Worm (Caenorhabditis elegans) whole organism, L4 larva: ENCODE data around the gene Y113G7A.13.

Source experiments
- F10B5.3 ChIP-seq: sonication (generic microtip); optimal IDR thresholded peaks from 2 replicates; lab custom pipeline; 2016; ENCODE audit warnings: mild to moderate bottlenecking, missing genetic modification characterization, missing compliant biosample characterization
- F26F4.8 ChIP-seq: fragments of 200-800 bp; sonication (Bioruptor generic); conservative IDR thresholded peaks from 2 replicates; pipeline ENCODE4 v1.3.6; 2022; ENCODE audit warnings: missing genetic modification characterization, missing compliant biosample characterization
- F37D6.2 ChIP-seq: sonication (generic microtip); optimal IDR thresholded peaks from 2 replicates; lab custom pipeline; 2016; ENCODE audit warnings: mild to moderate bottlenecking, missing genetic modification characterization, missing compliant biosample characterization
- Y48G9A.11 ChIP-seq: fragments of 200-800 bp; sonication (Bioruptor generic); IDR thresholded peaks from 2 replicates; pipeline ENCODE4 v1.3.6; 2022; ENCODE audit warnings: missing genetic modification reagents, missing genetic modification characterization, missing compliant biosample characterization
- Y75B8A.6 ChIP-seq: fragments of 200-800 bp; sonication (Bioruptor generic); IDR thresholded peaks from 2 replicates; pipeline ENCODE4 v1.3.6; 2022; ENCODE audit warnings: missing genetic modification reagents, missing genetic modification characterization, missing compliant biosample characterization
- ZK546.5 ChIP-seq, 2 experiments: sonication (generic microtip); optimal IDR thresholded peaks; 2 replicates each; lab custom pipeline; 2017; ENCODE audit warnings: missing biosample characterization in 2 of 2, missing genetic modification characterization in 2 of 2
- aha-1 ChIP-seq: fragments of 150-350 bp; peaks from one replicate; lab custom pipeline; 2014; ENCODE audit warnings: missing biosample characterization, missing genetic modification characterization
- aly-2 ChIP-seq: sonication (generic microtip); optimal IDR thresholded peaks from 2 replicates; lab custom pipeline; 2018; ENCODE audit warnings: missing biosample characterization, missing genetic modification characterization
- attf-4 ChIP-seq: sonication (generic microtip); optimal IDR thresholded peaks from 3 replicates; lab custom pipeline; 2017; ENCODE audit warnings: missing biosample characterization, missing genetic modification characterization
- ceh-20 ChIP-seq: fragments of 200-800 bp; sonication (Bioruptor generic); IDR thresholded peaks from 2 replicates; pipeline ENCODE4 v1.3.6; 2022; ENCODE audit warnings: missing genetic modification reagents, missing genetic modification characterization, missing compliant biosample characterization
- ceh-28 ChIP-seq: fragments of 150-350 bp; optimal IDR thresholded peaks from 2 replicates; lab custom pipeline; 2014; ENCODE audit warnings: missing biosample characterization, missing genetic modification reagents, missing genetic modification characterization
- ceh-32 ChIP-seq: sonication (generic microtip); optimal IDR thresholded peaks from 2 replicates; lab custom pipeline; 2016; ENCODE audit warnings: mild to moderate bottlenecking, missing genetic modification characterization, missing compliant biosample characterization; ENCODE audit not compliant: poor library complexity
- ceh-44 ChIP-seq: fragments of 200-800 bp; sonication (Bioruptor generic); IDR thresholded peaks from 2 replicates; pipeline ENCODE4 v1.3.6; 2022; ENCODE audit warnings: missing genetic modification reagents, missing genetic modification characterization, missing compliant biosample characterization
- ctbp-1 ChIP-seq: fragments of 200-800 bp; sonication (Bioruptor generic); IDR thresholded peaks from 2 replicates; pipeline ENCODE4 v1.3.6; 2022; ENCODE audit warnings: missing genetic modification reagents, missing genetic modification characterization, missing compliant biosample characterization
- daf-19 ChIP-seq: fragments of 200-800 bp; sonication (Bioruptor generic); conservative IDR thresholded peaks from 2 replicates; pipeline ENCODE4 v1.3.6; 2022; ENCODE audit warnings: missing genetic modification characterization, missing compliant biosample characterization
- dmd-8 ChIP-seq: fragments of 200-800 bp; sonication (Bioruptor generic); IDR thresholded peaks from 2 replicates; pipeline ENCODE4 v1.3.6; 2022; ENCODE audit warnings: missing genetic modification characterization, missing compliant biosample characterization
- duxl-1 ChIP-seq: sonication (generic microtip); optimal IDR thresholded peaks from 2 replicates; lab custom pipeline; 2016; ENCODE audit warnings: mild to moderate bottlenecking, missing genetic modification characterization, moderate library complexity, missing compliant biosample characterization; ENCODE audit not compliant: poor library complexity
- dve-1 ChIP-seq: sonication (generic microtip); optimal IDR thresholded peaks from 2 replicates; lab custom pipeline; 2017; ENCODE audit warnings: antibody characterized with exemption, mild to moderate bottlenecking, missing genetic modification characterization, missing compliant biosample characterization; ENCODE audit not compliant: insufficient read depth
- egl-27 ChIP-seq: sonication (generic microtip); optimal IDR thresholded peaks from 3 replicates; lab custom pipeline; 2017; ENCODE audit warnings: missing biosample characterization, missing genetic modification reagents, missing genetic modification characterization
- gei-8 ChIP-seq: fragments of 200-800 bp; sonication (Bioruptor generic); optimal IDR thresholded peaks from 2 replicates; lab custom pipeline; 2018; ENCODE audit warnings: mild to moderate bottlenecking, missing genetic modification characterization, missing compliant biosample characterization
- hif-1 ChIP-seq, 2 experiments: sonication (generic microtip); optimal IDR thresholded peaks; 2 replicates each; lab custom pipeline; 2016 to 2017; ENCODE audit warnings: missing compliant biosample characterization in 2 of 2, missing genetic modification characterization in 2 of 2, missing genetic modification reagents in 2 of 2, missing genotype in 2 of 2, mild to moderate bottlenecking in 1 of 2
- hlh-11 ChIP-seq: fragments of 200-800 bp; sonication (Bioruptor generic); optimal IDR thresholded peaks from 2 replicates; lab custom pipeline; 2018; ENCODE audit warnings: mild to moderate bottlenecking, missing genetic modification characterization, missing compliant biosample characterization
- hmg-1.1 ChIP-seq: fragments of 200-800 bp; sonication (Bioruptor generic); IDR thresholded peaks from 2 replicates; pipeline ENCODE4 v1.3.6; 2022; ENCODE audit warnings: missing genetic modification reagents, missing genetic modification characterization, missing compliant biosample characterization
- jun-1 ChIP-seq: fragments of 150-350 bp; optimal IDR thresholded peaks from 2 replicates; lab custom pipeline; 2014; ENCODE audit warnings: missing biosample characterization, missing genetic modification reagents, missing genetic modification characterization
- lim-7 ChIP-seq: fragments of 200-800 bp; sonication (Bioruptor generic); IDR thresholded peaks from 2 replicates; pipeline ENCODE4 v1.3.6; 2022; ENCODE audit warnings: missing genetic modification characterization, missing compliant biosample characterization
- lin-1 ChIP-seq: fragments of 200-800 bp; sonication (Bioruptor generic); IDR thresholded peaks from 2 replicates; pipeline ENCODE4 v1.3.6; 2022; ENCODE audit warnings: missing genetic modification reagents, missing genetic modification characterization, missing compliant biosample characterization
- lin-13 ChIP-seq: fragments of 150-350 bp; optimal IDR thresholded peaks from 2 replicates; lab custom pipeline; 2014; ENCODE audit warnings: missing biosample characterization, missing genetic modification reagents, missing genetic modification characterization
- lin-39 ChIP-seq: fragments of 150-350 bp; optimal IDR thresholded peaks from 2 replicates; lab custom pipeline; 2014; ENCODE audit warnings: missing biosample characterization, missing genetic modification reagents, missing genetic modification characterization
- madf-5 ChIP-seq, 2 experiments: fragments of 200-800 bp; sonication (Bioruptor generic); IDR thresholded peaks; 2 replicates each; pipeline ENCODE4 v1.3.6; 2022; ENCODE audit warnings: missing compliant biosample characterization in 2 of 2, missing genetic modification characterization in 2 of 2
- mdl-1 ChIP-seq, 2 experiments: fragments of 150-350 bp in 1 of 2; sonication (generic microtip) in 1 of 2; optimal IDR thresholded peaks; 2 replicates each; lab custom pipeline; 2014 to 2017; ENCODE audit warnings: missing biosample characterization in 2 of 2, missing genetic modification characterization in 2 of 2
- mep-1 ChIP-seq: fragments of 150-350 bp; sonication (generic microtip); optimal IDR thresholded peaks from 3 replicates; lab custom pipeline; 2014; ENCODE audit warnings: missing biosample characterization, missing genetic modification characterization
- mxl-2 ChIP-seq: fragments of 200-800 bp; sonication (Bioruptor generic); conservative IDR thresholded peaks from 2 replicates; pipeline ENCODE4 v1.3.6; 2022; ENCODE audit warnings: missing genetic modification reagents, missing genetic modification characterization, missing compliant biosample characterization
- nhr-10 ChIP-seq: fragments of 150-350 bp; optimal IDR thresholded peaks from 2 replicates; lab custom pipeline; 2014; ENCODE audit warnings: missing biosample characterization, missing genetic modification characterization
- nhr-237 ChIP-seq: sonication (generic microtip); optimal IDR thresholded peaks from 2 replicates; lab custom pipeline; 2017; ENCODE audit warnings: missing biosample characterization, missing genetic modification characterization
- nhr-25 ChIP-seq: sonication (generic microtip); optimal IDR thresholded peaks from 2 replicates; lab custom pipeline; 2017; ENCODE audit warnings: missing genetic modification characterization, mild to moderate bottlenecking, missing compliant biosample characterization, antibody characterized with exemption, moderate library complexity, borderline replicate concordance; ENCODE audit not compliant: insufficient read depth
- nhr-6 ChIP-seq: fragments of 150-350 bp; optimal IDR thresholded peaks from 2 replicates; lab custom pipeline; 2014; ENCODE audit warnings: missing biosample characterization, missing genetic modification characterization
- php-3 ChIP-seq: fragments of 200-800 bp; sonication (Bioruptor generic); IDR thresholded peaks from 2 replicates; pipeline ENCODE4 v1.3.6; 2022; ENCODE audit warnings: missing genetic modification reagents, missing genetic modification characterization, missing compliant biosample characterization
- saeg-2 ChIP-seq: fragments of 200-800 bp; sonication (Bioruptor generic); IDR thresholded peaks from 2 replicates; pipeline ENCODE4 v1.3.6; 2022; ENCODE audit warnings: missing genetic modification reagents, missing genetic modification characterization, missing compliant biosample characterization
- skn-1 ChIP-seq: fragments of 150-350 bp; optimal IDR thresholded peaks from 2 replicates; lab custom pipeline; 2014; ENCODE audit warnings: missing biosample characterization, missing genetic modification characterization
- spr-1 ChIP-seq: sonication (generic microtip); optimal IDR thresholded peaks from 2 replicates; lab custom pipeline; 2016; ENCODE audit warnings: mild to moderate bottlenecking, missing genetic modification characterization, missing compliant biosample characterization
- spr-3 ChIP-seq: fragments of 200-800 bp; sonication (Bioruptor generic); optimal IDR thresholded peaks from 2 replicates; lab custom pipeline; 2018; ENCODE audit warnings: mild to moderate bottlenecking, missing genetic modification characterization, missing compliant biosample characterization
- tag-97 ChIP-seq: fragments of 200-800 bp; sonication (Bioruptor generic); IDR thresholded peaks from 2 replicates; pipeline ENCODE4 v1.3.6; 2022; ENCODE audit warnings: missing genetic modification characterization, missing compliant biosample characterization
- tra-1 ChIP-seq: fragments of 200-800 bp; sonication (Bioruptor generic); IDR thresholded peaks from 2 replicates; pipeline ENCODE4 v1.3.6; 2022; ENCODE audit warnings: missing genetic modification reagents, missing genetic modification characterization, missing compliant biosample characterization
- unc-39 ChIP-seq: sonication (generic microtip); optimal IDR thresholded peaks from 2 replicates; lab custom pipeline; 2017; ENCODE audit warnings: missing biosample characterization, missing genetic modification characterization
- unc-62 ChIP-seq, 3 experiments: fragments of 150-350 bp in 1 of 3; sonication (generic microtip); optimal IDR thresholded peaks in 2 of 3; peaks in 1 of 3; 1 replicate in 1 of 3; 2 replicates in 2 of 3; lab custom pipeline; 2014 to 2017; ENCODE audit warnings: missing biosample characterization in 3 of 3, missing genetic modification characterization in 3 of 3, missing genetic modification reagents in 3 of 3, missing genotype in 1 of 3
- zag-1 ChIP-seq: fragments of 150-350 bp; optimal IDR thresholded peaks from 2 replicates; lab custom pipeline; 2014; ENCODE audit warnings: missing biosample characterization, missing genetic modification characterization
- zfp-3 ChIP-seq: fragments of 200-800 bp; sonication (Bioruptor generic); conservative IDR thresholded peaks from 2 replicates; pipeline ENCODE4 v1.3.6; 2022; ENCODE audit warnings: missing genetic modification reagents, missing genetic modification characterization, missing compliant biosample characterization
- zip-11 ChIP-seq: fragments of 200-800 bp; sonication (Bioruptor generic); IDR thresholded peaks from 2 replicates; pipeline ENCODE4 v1.3.6; 2022; ENCODE audit warnings: missing genetic modification characterization, missing compliant biosample characterization
- ztf-11 ChIP-seq: fragments of 150-350 bp; optimal IDR thresholded peaks from 2 replicates; lab custom pipeline; 2014; ENCODE audit warnings: missing biosample characterization, missing genetic modification characterization
- ztf-7 ChIP-seq: fragments of 150-350 bp; optimal IDR thresholded peaks from 2 replicates; lab custom pipeline; 2014; ENCODE audit warnings: missing biosample characterization, missing genetic modification characterization

Gene Y113G7A.13

ce11 chrV:20163105-20163449, 15.1 kb downstream of the Y113G7A.13 start (continued):
- peak; percentile 56; the same call in 1 of the 2 replicates for TF ChIP-seq saeg-2
- no peak for TF ChIP-seq attf-4 (tag; lab: Kevin White, UChicago)
- TF ChIP-seq ZK546.5 (tag; optimal IDR thresholded peaks at IDR 0.05; lab: Kevin White, UChicago) = no peak
- TF ChIP-seq ztf-7 (tag; lab: Kevin White, UChicago) = no peak
- TF ChIP-seq zip-11 (GFP tag; lab: Robert Waterston, UW) = no peak
- no peak for TF ChIP-seq madf-5 (GFP tag; IDR thresholded peaks at IDR 0.05; lab: Robert Waterston, UW)
- no peak for TF ChIP-seq ceh-44 (GFP tag; lab: Robert Waterston, UW)
- TF ChIP-seq aha-1 = peak; percentile 38
- TF ChIP-seq nhr-10 (tag; lab: Kevin White, UChicago) = peak; percentile 7
- TF ChIP-seq lin-1 (GFP tag; lab: Robert Waterston, UW) = peak; percentile 46; the same call in 1 of the 2 replicates
- TF ChIP-seq mdl-1 (tag; optimal IDR thresholded peaks at IDR 0.05; lab: Kevin White, UChicago) = no peak
- TF ChIP-seq skn-1 (tag; lab: Kevin White, UChicago) = no peak
- TF ChIP-seq F10B5.3 (tag; lab: Kevin White, UChicago) = no peak
- TF ChIP-seq tag-97 (GFP tag; lab: Robert Waterston, UW) = no peak
- no peak for TF ChIP-seq nhr-237
- no peak for TF ChIP-seq Y75B8A.6 (GFP tag; lab: Robert Waterston, UW)
- no peak for TF ChIP-seq F26F4.8 (GFP tag; lab: Robert Waterston, UW)
- no peak for TF ChIP-seq F37D6.2 (tag; lab: Kevin White, UChicago)
- no peak for TF ChIP-seq mxl-2 (GFP tag; lab: Robert Waterston, UW)
- TF ChIP-seq spr-1 (tag; lab: Kevin White, UChicago) = no peak
- TF ChIP-seq ceh-32 (tag; lab: Kevin White, UChicago) = no peak
- no peak for TF ChIP-seq unc-39 (tag; lab: Kevin White, UChicago)
- TF ChIP-seq ctbp-1 (GFP tag; lab: Robert Waterston, UW) = 0 out of 2 replicates have a peak, but pooled peaks have one; percentile 10
- TF ChIP-seq dmd-8 = no peak
- TF ChIP-seq lim-7 (GFP tag; lab: Robert Waterston, UW) = 0 out of 2 replicates have a peak, but pooled peaks have one; percentile 23
- no peak for TF ChIP-seq ceh-28 (tag; lab: Kevin White, UChicago)
- TF ChIP-seq unc-62 (GFP tag; optimal IDR thresholded peaks at IDR 0.05 in 1 of 2; lab: Kevin White, UChicago) = no peak
- no peak for TF ChIP-seq unc-62 (tag; optimal IDR thresholded peaks at IDR 0.05; lab: Kevin White, UChicago)
- no peak for TF ChIP-seq gei-8 (GFP tag; lab: Kevin White, UChicago)
- no peak for TF ChIP-seq nhr-6 (tag; lab: Kevin White, UChicago)
- peak; percentile 22; the same call in 1 of the 2 replicates for TF ChIP-seq tra-1 (GFP tag; lab: Robert Waterston, UW)
- no peak for TF ChIP-seq lin-13
- TF ChIP-seq lin-39 (tag; lab: Kevin White, UChicago) = no peak
- TF ChIP-seq hlh-11 = no peak
- TF ChIP-seq ztf-11 (tag; lab: Kevin White, UChicago) = no peak
- no peak for TF ChIP-seq mep-1 (tag; lab: Kevin White, UChicago)
- TF ChIP-seq jun-1 = no peak
- TF ChIP-seq zag-1 (tag; lab: Kevin White, UChicago) = no peak
- no peak for TF ChIP-seq Y48G9A.11 (GFP tag; lab: Robert Waterston, UW)
- peak; percentile 90 for TF ChIP-seq zfp-3
- TF ChIP-seq php-3 = 0 out of 2 replicates have a peak, but pooled peaks have one; percentile 28
- TF ChIP-seq hmg-1.1 = no peak
- no peak for TF ChIP-seq egl-27 (tag; lab: Kevin White, UChicago)
- no peak for TF ChIP-seq daf-19
- TF ChIP-seq duxl-1 (tag; lab: Kevin White, UChicago) = no peak
- peak; percentile 31 for TF ChIP-seq dve-1 (tag; lab: Kevin White, UChicago)
- TF ChIP-seq ceh-20 (GFP tag; lab: Robert Waterston, UW) = no peak
- TF ChIP-seq hif-1 (tag; optimal IDR thresholded peaks at IDR 0.05; lab: Kevin White, UChicago) = no peak
- TF ChIP-seq nhr-25 = no peak
- TF ChIP-seq spr-3 (GFP tag; lab: Kevin White, UChicago) = no peak
- no peak for TF ChIP-seq aly-2 (tag; lab: Kevin White, UChicago)
